Fruit fly (Drosophila melanogaster) whole organism, embryonic: Measurements from ENCODE around the gene GlyRS.

Experiments
- CG1024 ChIP-seq: fragments of 200-800 bp; sonication (Bioruptor generic); IDR thresholded peaks from 2 replicates; pipeline ENCODE4 v1.3.6; 2022; ENCODE audit warnings: missing biosample characterization, missing genetic modification characterization
- CG10979 ChIP-seq: fragments of 200-800 bp; sonication (Bioruptor generic); optimal IDR thresholded peaks from 2 replicates; lab custom pipeline; 2018; ENCODE audit warnings: missing biosample characterization, mild to moderate bottlenecking, missing genetic modification characterization, moderate library complexity
- CG14014 ChIP-seq: fragments of 200-800 bp; sonication (Bioruptor generic); IDR thresholded peaks from 2 replicates; pipeline ENCODE4 v1.3.6; 2022; ENCODE audit warnings: missing biosample characterization, missing genetic modification characterization
- CG15479 ChIP-seq: fragments of 200-800 bp; sonication (Bioruptor generic); optimal IDR thresholded peaks from 3 replicates; lab custom pipeline; 2019; ENCODE audit warnings: missing biosample characterization, mild to moderate bottlenecking, missing genetic modification characterization, moderate library complexity
- CG1832 ChIP-seq: fragments of 200-800 bp; sonication (Bioruptor generic); optimal IDR thresholded peaks from 2 replicates; lab custom pipeline; 2017; ENCODE audit warnings: missing biosample characterization, mild to moderate bottlenecking, missing genetic modification characterization, inconsistent platforms
- CG2712 ChIP-seq: fragments of 200-800 bp; optimal IDR thresholded peaks from 3 replicates; lab custom pipeline; 2019; ENCODE audit warnings: missing biosample characterization, mild to moderate bottlenecking, missing genetic modification characterization, moderate library complexity
- CG32532 ChIP-seq: fragments of 200-800 bp; sonication (Bioruptor generic); IDR thresholded peaks from 2 replicates; pipeline ENCODE4 v1.3.6; 2022; ENCODE audit warnings: missing biosample characterization, missing genetic modification characterization
- CG4360 ChIP-seq: fragments of 200-800 bp; sonication (Bioruptor generic); IDR thresholded peaks from 2 replicates; pipeline ENCODE4 v1.3.6; 2022; ENCODE audit warnings: missing biosample characterization, missing genetic modification characterization
- CG6654 ChIP-seq: fragments of 200-800 bp; sonication (Bioruptor generic); optimal IDR thresholded peaks from 2 replicates; lab custom pipeline; 2017; ENCODE audit warnings: missing biosample characterization, mild to moderate bottlenecking, missing genetic modification characterization
- CG6791 ChIP-seq: fragments of 200-800 bp; sonication (Bioruptor generic); IDR thresholded peaks from 3 replicates; pipeline ENCODE4 v1.3.6; 2022; ENCODE audit warnings: missing biosample characterization, missing genetic modification characterization; ENCODE audit not compliant: partially characterized antibody
- CG7271 ChIP-seq: fragments of 200-800 bp; sonication (Bioruptor generic); optimal IDR thresholded peaks from 2 replicates; lab custom pipeline; 2018; ENCODE audit warnings: missing biosample characterization, mild to moderate bottlenecking, missing genetic modification characterization, moderate library complexity
- CG7556 ChIP-seq: fragments of 200-800 bp; sonication (Bioruptor generic); optimal IDR thresholded peaks from 2 replicates; lab custom pipeline; 2017; ENCODE audit warnings: missing biosample characterization, mild to moderate bottlenecking, missing genetic modification characterization
- CG7928 ChIP-seq: fragments of 200-800 bp; sonication (Bioruptor generic); optimal IDR thresholded peaks from 2 replicates; lab custom pipeline; 2017; ENCODE audit warnings: missing biosample characterization, mild to moderate bottlenecking, missing genetic modification characterization
- CG8290 ChIP-seq, 3 experiments: fragments of 200-800 bp; sonication (Bioruptor generic); optimal IDR thresholded peaks; 2 replicates each; lab custom pipeline; 2016 to 2019; ENCODE audit warnings: missing biosample characterization in 3 of 3, missing genetic modification characterization in 3 of 3, mild to moderate bottlenecking in 2 of 3, moderate library complexity in 1 of 3
- CG8478 ChIP-seq: fragments of >200 bp; optimal IDR thresholded peaks from 2 replicates; lab custom pipeline; 2018
- CG8944 ChIP-seq: fragments of 200-800 bp; sonication (Bioruptor generic); optimal IDR thresholded peaks from 3 replicates; lab custom pipeline; 2016; ENCODE audit warnings: missing biosample characterization, missing genetic modification characterization
- CG9437 ChIP-seq: fragments of 200-800 bp; sonication (Bioruptor generic); optimal IDR thresholded peaks from 2 replicates; lab custom pipeline; 2018; ENCODE audit warnings: missing biosample characterization, mild to moderate bottlenecking, missing genetic modification characterization
- CG9817 ChIP-seq: fragments of 200-800 bp; sonication (Bioruptor generic); optimal IDR thresholded peaks from 2 replicates; lab custom pipeline; 2018; ENCODE audit warnings: missing biosample characterization, mild to moderate bottlenecking, missing genetic modification characterization, moderate library complexity
- CHES-1-like ChIP-seq: fragments of 200-800 bp; sonication (Bioruptor generic); optimal IDR thresholded peaks from 2 replicates; lab custom pipeline; 2016; ENCODE audit warnings: missing biosample characterization, missing genetic modification characterization
- D19A ChIP-seq: fragments of 200-800 bp; optimal IDR thresholded peaks from 3 replicates; lab custom pipeline; 2019; ENCODE audit warnings: missing biosample characterization, mild to moderate bottlenecking, missing genetic modification characterization, moderate library complexity
- Dek ChIP-seq: fragments of 200-800 bp; sonication (Bioruptor generic); optimal IDR thresholded peaks from 3 replicates; lab custom pipeline; 2019; ENCODE audit warnings: missing biosample characterization, mild to moderate bottlenecking, missing genetic modification characterization, moderate library complexity
- Dip2 ChIP-seq: fragments of 200-800 bp; sonication (Bioruptor generic); IDR thresholded peaks from 2 replicates; pipeline ENCODE4 v1.3.6; 2022; ENCODE audit warnings: missing biosample characterization, missing genetic modification characterization
- Dip3 ChIP-seq: fragments of 200-800 bp; sonication (Bioruptor generic); optimal IDR thresholded peaks from 3 replicates; lab custom pipeline; 2016; ENCODE audit warnings: missing biosample characterization, missing genetic modification characterization
- Fer3 ChIP-seq: fragments of 200-800 bp; sonication (Bioruptor generic); optimal IDR thresholded peaks from 2 replicates; lab custom pipeline; 2018; ENCODE audit warnings: missing biosample characterization, mild to moderate bottlenecking, missing genetic modification characterization, moderate library complexity
- Kr ChIP-seq: fragments of 200-800 bp; sonication (Bioruptor generic); optimal IDR thresholded peaks from 2 replicates; lab custom pipeline; 2017; ENCODE audit warnings: missing biosample characterization, mild to moderate bottlenecking, missing genetic modification characterization
- Mrtf ChIP-seq: fragments of 200-800 bp; sonication (Bioruptor generic); IDR thresholded peaks from 3 replicates; pipeline ENCODE4 v1.3.6; 2022; ENCODE audit warnings: missing biosample characterization, missing genetic modification characterization
- Nf-YA ChIP-seq: fragments of 200-800 bp; sonication (Bioruptor generic); IDR thresholded peaks from 2 replicates; pipeline ENCODE4 v1.3.6; 2022; ENCODE audit warnings: missing biosample characterization, missing genetic modification characterization
- Opbp ChIP-seq: fragments of 200-800 bp; sonication (Bioruptor generic); IDR thresholded peaks from 3 replicates; pipeline ENCODE4 v1.3.6; 2022; ENCODE audit warnings: missing biosample characterization, missing genetic modification characterization; ENCODE audit not compliant: partially characterized antibody
- abd-A ChIP-seq: fragments of 200-800 bp; sonication (Bioruptor generic); optimal IDR thresholded peaks from 3 replicates; lab custom pipeline; 2019; ENCODE audit warnings: missing biosample characterization, mild to moderate bottlenecking, missing genetic modification characterization, moderate library complexity
- aop ChIP-seq: fragments of 200-800 bp; sonication (Bioruptor generic); IDR thresholded peaks from 2 replicates; pipeline ENCODE4 v1.3.6; 2022; ENCODE audit warnings: missing biosample characterization, missing genetic modification characterization
- ara ChIP-seq: fragments of 200-800 bp; sonication (Bioruptor generic); IDR thresholded peaks from 2 replicates; pipeline ENCODE4 v1.3.6; 2022; ENCODE audit warnings: missing biosample characterization, missing genetic modification characterization
- bab2 ChIP-seq: fragments of 200-800 bp; sonication (Bioruptor generic); optimal IDR thresholded peaks from 2 replicates; lab custom pipeline; 2016; ENCODE audit warnings: missing biosample characterization, missing genetic modification characterization
- chinmo ChIP-seq: fragments of 200-800 bp; sonication (Bioruptor generic); IDR thresholded peaks from 4 replicates; pipeline ENCODE4 v1.3.6; 2022; ENCODE audit warnings: missing biosample characterization, missing genetic modification characterization; ENCODE audit not compliant: partially characterized antibody
- ci ChIP-seq: fragments of 200-800 bp; sonication (Bioruptor generic); IDR thresholded peaks from 3 replicates; pipeline ENCODE4 v1.3.6; 2022; ENCODE audit warnings: missing biosample characterization, missing genetic modification characterization
- dmrt11E ChIP-seq: fragments of 200-800 bp; sonication (Bioruptor generic); optimal IDR thresholded peaks from 3 replicates; lab custom pipeline; 2018; ENCODE audit warnings: missing biosample characterization, mild to moderate bottlenecking, missing genetic modification characterization, moderate library complexity
- dpn ChIP-seq, 2 experiments: fragments of 200-800 bp; sonication (Bioruptor generic); optimal IDR thresholded peaks; 3 replicates each; lab custom pipeline; 2016; ENCODE audit warnings: missing biosample characterization in 2 of 2, missing genetic modification characterization in 2 of 2
- eyg ChIP-seq: fragments of 200-800 bp; sonication (Bioruptor generic); optimal IDR thresholded peaks from 3 replicates; lab custom pipeline; 2016; ENCODE audit warnings: missing biosample characterization, missing genetic modification characterization
- gsb-n ChIP-seq: fragments of 200-800 bp; sonication (Bioruptor generic); optimal IDR thresholded peaks from 3 replicates; lab custom pipeline; 2018; ENCODE audit warnings: missing biosample characterization, mild to moderate bottlenecking, missing genetic modification characterization
- hb ChIP-seq: fragments of 200-800 bp; sonication (Bioruptor generic); IDR thresholded peaks from 3 replicates; pipeline ENCODE4 v1.3.6; 2022; ENCODE audit warnings: missing biosample characterization, missing genetic modification characterization; ENCODE audit not compliant: partially characterized antibody
- klu ChIP-seq: fragments of 200-800 bp; sonication (Bioruptor generic); IDR thresholded peaks from 2 replicates; pipeline ENCODE4 v1.3.6; 2022; ENCODE audit warnings: missing biosample characterization, missing genetic modification characterization
- luna ChIP-seq: fragments of 200-800 bp; sonication (Bioruptor generic); optimal IDR thresholded peaks from 2 replicates; lab custom pipeline; 2016; ENCODE audit warnings: missing biosample characterization, missing genetic modification characterization
- row ChIP-seq: fragments of 200-800 bp; sonication (Bioruptor generic); IDR thresholded peaks from 3 replicates; pipeline ENCODE4 v1.3.6; 2022; ENCODE audit warnings: missing biosample characterization, missing genetic modification characterization
- schlank ChIP-seq: fragments of 200-800 bp; sonication (Bioruptor generic); optimal IDR thresholded peaks from 2 replicates; lab custom pipeline; 2018; ENCODE audit warnings: missing biosample characterization, mild to moderate bottlenecking, missing genetic modification characterization
- sd ChIP-seq: fragments of 200-800 bp; sonication (Bioruptor generic); optimal IDR thresholded peaks from 3 replicates; lab custom pipeline; 2018; ENCODE audit warnings: missing biosample characterization, mild to moderate bottlenecking, missing genetic modification characterization, moderate library complexity
- sna ChIP-seq: fragments of 200-800 bp; sonication (Bioruptor generic); IDR thresholded peaks from 2 replicates; pipeline ENCODE4 v1.3.6; 2022; ENCODE audit warnings: missing biosample characterization, missing genetic modification characterization; ENCODE audit not compliant: partially characterized antibody
- so ChIP-seq: fragments of 200-800 bp; sonication (Bioruptor generic); IDR thresholded peaks from 3 replicates; pipeline ENCODE4 v1.3.6; 2022; ENCODE audit warnings: missing biosample characterization, missing genetic modification characterization
- unc-4 ChIP-seq: fragments of 200-800 bp; sonication (Bioruptor generic); IDR thresholded peaks from 2 replicates; pipeline ENCODE4 v1.3.6; 2022; ENCODE audit warnings: missing biosample characterization, missing genetic modification characterization; ENCODE audit not compliant: partially characterized antibody
- z ChIP-seq: fragments of 200-800 bp; sonication (Bioruptor generic); IDR thresholded peaks from 3 replicates; pipeline ENCODE4 v1.3.6; 2022; ENCODE audit warnings: missing biosample characterization, missing genetic modification characterization
- zf30C ChIP-seq: fragments of 200-800 bp; sonication (Bioruptor generic); optimal IDR thresholded peaks from 3 replicates; lab custom pipeline; 2018; ENCODE audit warnings: missing biosample characterization, mild to moderate bottlenecking, missing genetic modification characterization

GlyRS gene

DNA sequence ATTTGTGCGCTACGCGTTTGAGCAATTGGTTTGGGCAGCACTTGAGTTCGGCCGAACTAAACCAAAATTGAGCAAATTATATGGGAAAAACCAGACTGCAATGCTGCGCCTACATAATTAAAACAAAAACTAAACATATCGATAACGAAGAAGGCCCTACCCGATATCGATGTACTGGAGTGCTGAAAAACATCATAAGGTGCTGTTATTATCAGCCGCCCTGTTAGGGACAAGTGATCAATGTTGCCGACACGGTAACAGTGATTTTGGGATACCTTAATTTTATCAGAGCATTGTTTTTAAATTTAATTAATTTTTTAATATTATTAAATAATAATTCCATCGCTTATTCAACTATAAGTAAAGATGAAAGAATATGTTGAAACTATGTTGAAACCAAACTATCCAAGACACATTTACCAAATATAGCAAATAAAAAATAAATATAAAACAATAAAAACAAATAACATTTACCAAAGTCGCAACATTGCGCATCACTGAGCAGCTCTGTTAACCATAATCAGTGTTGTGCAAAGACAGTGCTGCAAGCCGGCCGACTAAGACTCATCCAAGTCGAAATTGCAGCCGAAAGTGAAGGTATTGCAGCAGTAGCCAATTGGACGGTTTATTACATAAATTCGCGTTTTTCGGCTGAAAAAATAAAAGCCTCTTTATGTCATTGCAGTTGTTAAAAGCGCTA, at the start of gene GlyRS, which contains the start of the genes sstn and Plp (continued):
- TF ChIP-seq luna (GFP tag; lab: Kevin White, UChicago) (no peak), Fer3 (peak; percentile 16), CG8290 (GFP tag; optimal IDR thresholded peaks at IDR 0.05; lab: Kevin White, UChicago) (peak; percentile 61), CG8290 (tag; optimal IDR thresholded peaks at IDR 0.05; lab: Kevin White, UChicago) (peak in 1 of 2 experiments; percentile 1), CG7271 (no peak), CG7556 (GFP tag; lab: Kevin White, UChicago) (peak; percentile 51), CG15479 (GFP tag; lab: Kevin White, UChicago) (peak; percentile 90), Dek (peak; percentile 24), schlank (tag; lab: Kevin White, UChicago) (no peak), CG1024 (GFP tag; lab: Robert Waterston, UW) (no peak), CG14014 (no peak), CG32532 (GFP tag; lab: Robert Waterston, UW) (no peak), CG10979 (tag; lab: Kevin White, UChicago) (peak; percentile 22), Opbp (GFP tag; lab: Robert Waterston, UW) (peak; percentile 52; the same call in 2 of the 3 replicates), Mrtf (GFP tag; lab: Robert Waterston, UW) (no peak), Dip3 (GFP tag; lab: Kevin White, UChicago) (no peak), CG9817 (tag; lab: Kevin White, UChicago) (peak; percentile 42), CG9437 (GFP tag; lab: Kevin White, UChicago) (no peak), z (GFP tag; lab: Robert Waterston, UW) (no peak), Nf-YA (GFP tag; lab: Robert Waterston, UW) (no peak), unc-4 (GFP tag; lab: Robert Waterston, UW) (peak; percentile 51), row (GFP tag; lab: Robert Waterston, UW) (peak; percentile 83), abd-A (tag; lab: Kevin White, UChicago) (no peak), hb (GFP tag; lab: Robert Waterston, UW) (no peak), CG2712 (peak; percentile 72), chinmo (GFP tag; lab: Robert Waterston, UW) (peak; percentile 83; the same call in 1 of the 4 replicates), CG8944 (GFP tag; lab: Kevin White, UChicago) (no peak), CG1832 (GFP tag; lab: Kevin White, UChicago) (no peak), ara (GFP tag; lab: Robert Waterston, UW) (no peak), so (GFP tag; lab: Robert Waterston, UW) (no peak), sna (GFP tag; lab: Robert Waterston, UW) (peak; percentile 39), eyg (GFP tag; lab: Kevin White, UChicago) (no peak), CG7928 (GFP tag; lab: Kevin White, UChicago) (no peak), CG8478 (lab: Kevin White, UChicago) (no peak), klu (GFP tag; lab: Robert Waterston, UW) (no peak), CG6791 (GFP tag; lab: Robert Waterston, UW) (peak; percentile 58; the same call in 1 of the 3 replicates), sd (tag; lab: Kevin White, UChicago) (no peak), ci (GFP tag; lab: Robert Waterston, UW) (peak; percentile 55; the same call in 1 of the 3 replicates), aop (GFP tag; lab: Robert Waterston, UW) (no peak), D19A (tag; lab: Kevin White, UChicago) (peak; percentile 33), gsb-n (tag; lab: Kevin White, UChicago) (peak; percentile 38), CHES-1-like (GFP tag; lab: Kevin White, UChicago) (no peak), dpn (GFP tag; optimal IDR thresholded peaks at IDR 0.05; lab: Kevin White, UChicago) (peak in 1 of 2 experiments; percentile 39), dmrt11E (tag; lab: Kevin White, UChicago) (peak; percentile 36), bab2 (GFP tag; lab: Kevin White, UChicago) (no peak), CG6654 (GFP tag; lab: Kevin White, UChicago) (no peak), zf30C (GFP tag; lab: Kevin White, UChicago) (no peak), CG4360 (GFP tag; lab: Robert Waterston, UW) (no peak), Dip2 (GFP tag; lab: Robert Waterston, UW) (no peak), Kr (GFP tag; lab: Kevin White, UChicago) (no peak)
